Worm (Caenorhabditis elegans): ENCODE data around the gene Y52E8A.2.

Y52E8A.2 gene

DNA sequence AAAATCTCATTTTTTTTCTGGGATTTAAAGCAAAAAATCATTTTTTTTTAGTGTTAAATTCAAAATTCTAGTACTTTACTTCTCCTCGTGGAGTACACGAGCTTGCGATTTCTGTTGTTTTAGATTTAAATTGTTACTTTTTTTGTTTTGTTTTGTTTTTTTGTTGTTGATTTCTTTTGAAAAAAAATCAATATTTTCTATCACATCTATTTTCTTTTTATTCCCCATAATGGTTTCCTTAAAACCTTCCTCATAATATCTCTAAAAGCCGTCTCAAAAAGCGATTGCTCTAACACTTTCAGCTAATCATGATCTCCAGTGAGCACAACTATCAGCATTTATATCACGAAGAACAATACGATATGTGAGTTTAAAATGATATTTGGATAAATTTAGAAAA is 13.8 kb downstream of the Y52E8A.2 start, which contains the start of gene madf-3:
Gene madf-3, plus strand, starts transcription at position 301 of the 400 bp plus-strand sequence.
- no peak for TF ChIP-seq egl-13 (tag; optimal IDR thresholded peaks at IDR 0.05)
- no peak for TF ChIP-seq nhr-28 (tag; optimal IDR thresholded peaks at IDR 0.05)
- no peak for TF ChIP-seq skn-1 (tag; optimal IDR thresholded peaks at IDR 0.05)
- no peak for TF ChIP-seq lin-39 (tag; optimal IDR thresholded peaks at IDR 0.05)
- no peak for TF ChIP-seq isw-1 (GFP tag; IDR thresholded peaks at IDR 0.05)
- TF ChIP-seq Y116A8C.19 (tag; optimal IDR thresholded peaks at IDR 0.05; ENCODE audit: borderline replicate concordance): no peak
- TF ChIP-seq nhr-11 (tag; optimal IDR thresholded peaks at IDR 0.05): no peak
- no peak for TF ChIP-seq unc-86 (tag; optimal IDR thresholded peaks at IDR 0.05)
- TF ChIP-seq efl-1 (optimal IDR thresholded peaks at IDR 0.05): no peak
- TF ChIP-seq efl-1 (GFP tag; optimal IDR thresholded peaks at IDR 0.05 in 1 of 2): no peak
- TF ChIP-seq aly-2 (tag; optimal IDR thresholded peaks at IDR 0.05): no peak
- TF ChIP-seq nhr-47 (tag; optimal IDR thresholded peaks at IDR 0.05): no peak
- no peak for TF ChIP-seq ceh-63 (GFP tag; optimal IDR thresholded peaks at IDR 0.05)
- TF ChIP-seq tlp-1 (tag; optimal IDR thresholded peaks at IDR 0.05): no peak
- TF ChIP-seq lir-3 (tag; optimal IDR thresholded peaks at IDR 0.05; ENCODE audit: poor library complexity): no peak

DNA sequence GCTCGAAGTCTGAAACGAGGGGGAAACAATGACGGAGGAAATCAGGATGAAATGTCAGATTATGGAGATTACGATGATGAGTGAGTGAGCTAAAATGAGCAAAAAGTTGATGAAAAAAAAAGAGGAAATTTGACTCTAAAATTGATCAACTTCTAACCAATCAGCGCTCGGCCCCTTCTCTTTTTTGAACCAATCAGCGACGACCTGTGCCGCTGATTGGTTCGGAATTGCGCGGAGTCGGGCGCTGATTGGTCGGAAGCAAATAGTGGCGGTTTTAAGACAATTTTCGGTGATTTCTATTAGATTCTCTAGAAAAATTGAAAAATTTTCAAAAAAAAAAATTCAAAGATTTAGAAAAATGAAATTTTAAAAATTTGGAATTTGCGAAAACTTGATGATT is 17.1 kb downstream of the Y52E8A.2 start:
- TF ChIP-seq tbx-2 (tag; optimal IDR thresholded peaks at IDR 0.05) (no peak), mef-2 (tag; optimal IDR thresholded peaks at IDR 0.05) (no peak), dpl-1 (GFP tag; optimal IDR thresholded peaks at IDR 0.05) (no peak), unc-86 (tag; optimal IDR thresholded peaks at IDR 0.05) (no peak), egl-13 (tag; optimal IDR thresholded peaks at IDR 0.05) (no peak), Y116A8C.19 (tag; optimal IDR thresholded peaks at IDR 0.05; ENCODE audit: borderline replicate concordance) (no peak), isw-1 (GFP tag; IDR thresholded peaks at IDR 0.05) (no peak), mab-9 (GFP tag; IDR thresholded peaks at IDR 0.05) (no peak), pax-3 (tag; optimal IDR thresholded peaks at IDR 0.05) (no peak), irx-1 (tag; optimal IDR thresholded peaks at IDR 0.05) (no peak), C04F5.9 (tag; optimal IDR thresholded peaks at IDR 0.05) (no peak), nhr-19 (GFP tag; conservative IDR thresholded peaks at IDR 0.05) (no peak), ceh-63 (GFP tag; optimal IDR thresholded peaks at IDR 0.05) (no peak), aly-2 (tag; optimal IDR thresholded peaks at IDR 0.05) (no peak), hlh-17 (GFP tag; optimal IDR thresholded peaks at IDR 0.05; ENCODE audit: borderline replicate concordance) (no peak), hpl-2 (GFP tag; optimal IDR thresholded peaks at IDR 0.05) (no peak), elt-2 (tag; optimal IDR thresholded peaks at IDR 0.05) (no peak), nhr-12 (tag; optimal IDR thresholded peaks at IDR 0.05) (no peak)

DNA sequence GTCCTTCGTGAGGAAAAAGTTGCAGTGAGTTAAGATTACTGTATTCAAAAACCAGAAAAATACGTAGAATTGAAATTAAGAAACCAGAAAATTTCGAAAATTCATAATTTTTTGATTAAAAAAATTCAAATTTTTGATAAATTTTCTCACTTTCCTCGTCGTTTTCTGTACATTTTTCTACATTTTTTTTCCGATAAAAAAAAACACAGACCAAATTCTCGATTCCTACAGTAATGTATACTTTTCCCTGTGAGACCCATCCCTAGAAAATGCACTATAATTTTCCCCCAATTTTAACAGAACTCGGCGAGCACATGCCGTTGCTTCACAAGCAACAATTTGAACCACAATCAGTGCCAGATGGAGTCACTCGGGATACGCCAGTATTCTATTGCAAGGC is 19.2 kb downstream of the Y52E8A.2 start, which contains the start of gene athp-2:
Gene athp-2, plus strand, starts transcription at position 301 of the 400 bp plus-strand sequence.
- no peak for TF ChIP-seq aly-2 (tag; optimal IDR thresholded peaks at IDR 0.05)
- TF ChIP-seq ama-1 (optimal IDR thresholded peaks at IDR 0.05): no peak
- no peak for TF ChIP-seq unc-98 (GFP tag; IDR thresholded peaks at IDR 0.05)
- no peak for TF ChIP-seq pqm-1 (tag; optimal IDR thresholded peaks at IDR 0.05)
- no peak for TF ChIP-seq ztf-4 (tag; optimal IDR thresholded peaks at IDR 0.05)
- no peak for TF ChIP-seq sup-37 (GFP tag; optimal IDR thresholded peaks at IDR 0.05)
- TF ChIP-seq hlh-17 (GFP tag; optimal IDR thresholded peaks at IDR 0.05; ENCODE audit: borderline replicate concordance): no peak
- no peak for TF ChIP-seq elt-2 (tag; optimal IDR thresholded peaks at IDR 0.05)
- no peak for TF ChIP-seq tlp-1 (tag; optimal IDR thresholded peaks at IDR 0.05)
- TF ChIP-seq unc-130 (tag; optimal IDR thresholded peaks at IDR 0.05): no peak

DNA sequence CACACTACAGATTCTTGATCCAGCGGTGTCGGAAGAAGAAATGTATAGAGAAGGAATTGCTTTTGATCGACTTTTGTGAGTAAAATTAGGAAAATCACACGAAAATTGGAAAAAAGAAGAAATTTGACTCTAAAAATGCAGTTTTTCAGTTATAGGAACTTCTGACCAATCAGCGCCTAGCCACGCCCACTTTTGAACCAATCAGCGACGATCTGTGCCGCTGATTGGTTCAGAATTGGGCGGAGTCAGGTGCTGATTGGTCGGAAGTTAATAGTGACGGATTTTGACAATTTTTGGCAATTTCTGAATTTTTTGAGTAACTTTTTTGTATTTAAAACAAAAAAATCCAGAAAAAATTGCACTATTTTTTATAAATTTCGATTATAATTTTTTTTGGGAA is 20.8 kb downstream of the Y52E8A.2 start:
- no peak for TF ChIP-seq F16B12.6 (tag; optimal IDR thresholded peaks at IDR 0.05)
- TF ChIP-seq nhr-90 (tag; optimal IDR thresholded peaks at IDR 0.05; ENCODE audit: poor library complexity): no peak
- TF ChIP-seq C34B4.2 (tag; optimal IDR thresholded peaks at IDR 0.05): no peak
- TF ChIP-seq swsn-7 (tag; optimal IDR thresholded peaks at IDR 0.05): no peak
- TF ChIP-seq ceh-8 (GFP tag; optimal IDR thresholded peaks at IDR 0.05): no peak
- no peak for TF ChIP-seq mab-9 (GFP tag; IDR thresholded peaks at IDR 0.05)
- no peak for TF ChIP-seq nhr-28 (tag; optimal IDR thresholded peaks at IDR 0.05)
- no peak for TF ChIP-seq egl-27 (tag; optimal IDR thresholded peaks at IDR 0.05)
- TF ChIP-seq hlh-17 (GFP tag; optimal IDR thresholded peaks at IDR 0.05; ENCODE audit: borderline replicate concordance): no peak
- no peak for TF ChIP-seq mdl-1 (tag; optimal IDR thresholded peaks at IDR 0.05)
- TF ChIP-seq unc-130 (tag; optimal IDR thresholded peaks at IDR 0.05): no peak
- no peak for TF ChIP-seq aha-1 (tag; optimal IDR thresholded peaks at IDR 0.05)
